Fruit fly (Drosophila melanogaster): ENCODE data around the gene Cht7.
A peak's percentile ranks its signal among the peaks of the same experiment; 100 is the strongest.

Gene Cht7

dm6 chr3L:3046325-3047156 lies 60.2 kb downstream of the Cht7 start, which contains the start of the genes scramb2 and Sk2 (continued):
- TF ChIP-seq ranshi (GFP tag; IDR thresholded peaks at IDR 0.05) (peak; percentile 95), repo (GFP tag; optimal IDR thresholded peaks at IDR 0.05) (peak; percentile 80), insv (GFP tag; optimal IDR thresholded peaks at IDR 0.05) (peak; percentile 27 to 58), MTF-1 (GFP tag; optimal IDR thresholded peaks at IDR 0.05; ENCODE audit: borderline replicate concordance) (peak; percentile 93), Tbp (GFP tag; optimal IDR thresholded peaks at IDR 0.05) (no peak), her (GFP tag; optimal IDR thresholded peaks at IDR 0.05) (peak; percentile 82), CG12299 (tag; optimal IDR thresholded peaks at IDR 0.05) (peak; percentile 95), Med (GFP tag) (peak; percentile 98), Ada2b (GFP tag; IDR thresholded peaks at IDR 0.05) (peak; percentile 97), odd (GFP tag; optimal IDR thresholded peaks at IDR 0.05) (peak; percentile 96), CG17568 (GFP tag; optimal IDR thresholded peaks at IDR 0.05) (peak; percentile 94), fu2 (GFP tag; optimal IDR thresholded peaks at IDR 0.05) (peak; percentile 66), jumu (GFP tag; optimal IDR thresholded peaks at IDR 0.05) (peak; percentile 79), CG15073 (GFP tag; optimal IDR thresholded peaks at IDR 0.05) (peak; percentile 21), sens (GFP tag) (peak; percentile 99), CG9932 (GFP tag; IDR thresholded peaks at IDR 0.05) (peak; percentile 90), CG2889 (GFP tag; IDR thresholded peaks at IDR 0.05) (peak; percentile 87; the same call in 2 of the 3 replicates), CG10366 (GFP tag; IDR thresholded peaks at IDR 0.05) (peak; percentile 94), CG17359 (tag; optimal IDR thresholded peaks at IDR 0.05) (peak; percentile 96), CG2129 (GFP tag; IDR thresholded peaks at IDR 0.05; ENCODE audit: partially characterized antibody) (no peak), grn (GFP tag; optimal IDR thresholded peaks at IDR 0.05) (peak; percentile 68), wdn (GFP tag; IDR thresholded peaks at IDR 0.05) (peak; percentile 93), CG13287 (GFP tag; IDR thresholded peaks at IDR 0.05; ENCODE audit: partially characterized antibody) (peak; percentile 29), CG7372 (GFP tag; IDR thresholded peaks at IDR 0.05) (peak; percentile 93), Deaf1 (tag; optimal IDR thresholded peaks at IDR 0.05) (peak; percentile 76), vfl (GFP tag; optimal IDR thresholded peaks at IDR 0.05) (peak; percentile 70), ro (GFP tag; IDR thresholded peaks at IDR 0.05) (peak; percentile 83), p53 (GFP tag; optimal IDR thresholded peaks at IDR 0.05) (no peak), Dfd (GFP tag; optimal IDR thresholded peaks at IDR 0.05) (peak in 1 of 2 experiments; percentile 19), Sox100B (GFP tag; optimal IDR thresholded peaks at IDR 0.05) (peak; percentile 94)

- TF ChIP-seq CG30403 (GFP tag; optimal IDR thresholded peaks at IDR 0.05) (peak; percentile 27), CG6272 (GFP tag; IDR thresholded peaks at IDR 0.05) (0 out of 2 replicates have a peak, but pooled peaks have one; percentile 4), Xbp1 (GFP tag; optimal IDR thresholded peaks at IDR 0.05) (peak; percentile 50), CG33213 (GFP tag; optimal IDR thresholded peaks at IDR 0.05) (no peak), E2f2 (GFP tag; IDR thresholded peaks at IDR 0.05) (no peak), CG4707 (GFP tag; optimal IDR thresholded peaks at IDR 0.05) (no peak), gsb-n (tag; optimal IDR thresholded peaks at IDR 0.05) (no peak), CG2202 (tag; optimal IDR thresholded peaks at IDR 0.05) (no peak), shn (GFP tag; optimal IDR thresholded peaks at IDR 0.05) (no peak), CG32772 (GFP tag; IDR thresholded peaks at IDR 0.05) (no peak), ken (GFP tag; IDR thresholded peaks at IDR 0.05) (0 out of 3 replicates have a peak, but pooled peaks have one; percentile 12), gce (GFP tag; IDR thresholded peaks at IDR 0.05) (no peak), CG43689 (GFP tag; IDR thresholded peaks at IDR 0.05) (no peak), lilli (GFP tag; optimal IDR thresholded peaks at IDR 0.05) (no peak), Nf-YC (tag; optimal IDR thresholded peaks at IDR 0.05) (peak; percentile 13), Atf-2 (GFP tag; optimal IDR thresholded peaks at IDR 0.05) (no peak), Camta (GFP tag; optimal IDR thresholded peaks at IDR 0.05) (no peak), Hr51 (GFP tag; optimal IDR thresholded peaks at IDR 0.05) (peak in 1 of 2 experiments; percentile 69), Gug (GFP tag; IDR thresholded peaks at IDR 0.05) (no peak), dysf (GFP tag; IDR thresholded peaks at IDR 0.05) (peak; percentile 53; the same call in 1 of the 3 replicates), toy (GFP tag; IDR thresholded peaks at IDR 0.05) (no peak)
Measured at dm6 chr3L:3045256-3045743, 61.5 kb downstream of the Cht7 start.

Measured in whole organism, embryonic.